Worm (Caenorhabditis elegans) whole organism, L3 larva: ENCODE data around the gene F46C5.4.

Experiments used
- ceh-28 ChIP-seq: fragments of 150-350 bp; optimal IDR thresholded peaks from 2 replicates; lab custom pipeline; 2014; ENCODE audit warnings: missing biosample characterization, missing genetic modification reagents, missing genetic modification characterization
- ceh-82 ChIP-seq: fragments of 150-350 bp; optimal IDR thresholded peaks from 2 replicates; lab custom pipeline; 2014; ENCODE audit warnings: missing biosample characterization, missing genetic modification characterization
- fkh-10 ChIP-seq: sonication (generic microtip); optimal IDR thresholded peaks from 2 replicates; lab custom pipeline; 2017; ENCODE audit warnings: missing biosample characterization, missing genetic modification reagents, missing genetic modification characterization
- fos-1 ChIP-seq: fragments of 150-350 bp; optimal IDR thresholded peaks from 2 replicates; lab custom pipeline; 2014; ENCODE audit warnings: missing biosample characterization, missing genetic modification characterization
- lin-15B ChIP-seq: fragments of 150-350 bp; optimal IDR thresholded peaks from 2 replicates; lab custom pipeline; 2014; ENCODE audit warnings: missing biosample characterization, missing genetic modification characterization
- lin-39 ChIP-seq: fragments of 150-350 bp; optimal IDR thresholded peaks from 2 replicates; lab custom pipeline; 2018; ENCODE audit warnings: missing biosample characterization, missing genetic modification reagents, missing genetic modification characterization
- nhr-237 ChIP-seq: fragments of 150-350 bp; optimal IDR thresholded peaks from 2 replicates; lab custom pipeline; 2014; ENCODE audit warnings: missing biosample characterization, missing genetic modification characterization
- nhr-77 ChIP-seq: fragments of 150-350 bp; optimal IDR thresholded peaks from 2 replicates; lab custom pipeline; 2014; ENCODE audit warnings: missing biosample characterization, missing genetic modification characterization
- pqm-1 ChIP-seq: fragments of 150-350 bp; optimal IDR thresholded peaks from 2 replicates; lab custom pipeline; 2017; ENCODE audit warnings: missing biosample characterization, missing genetic modification characterization, inconsistent platforms
- snpc-4 ChIP-seq: fragments of 150-350 bp; optimal IDR thresholded peaks from 2 replicates; lab custom pipeline; 2014; ENCODE audit warnings: missing biosample characterization, missing genetic modification characterization
- unc-62 ChIP-seq: fragments of 150-350 bp; sonication (generic microtip); optimal IDR thresholded peaks from 4 replicates; lab custom pipeline; 2014; ENCODE audit warnings: missing biosample characterization, missing genetic modification reagents, missing genetic modification characterization
- ztf-11 ChIP-seq: fragments of 150-350 bp; optimal IDR thresholded peaks from 2 replicates; lab custom pipeline; 2014; ENCODE audit warnings: missing biosample characterization, missing genetic modification characterization

ce11 chrII:8788752-8789151 is 47.1 kb upstream of the F46C5.4 start:
- TF ChIP-seq lin-15B (tag; lab: Kevin White, UChicago) (no peak), fkh-10 (GFP tag; lab: Kevin White, UChicago) (no peak), unc-62 (GFP tag; lab: Kevin White, UChicago) (no peak), pqm-1 (no peak), nhr-237 (no peak), nhr-77 (tag; lab: Kevin White, UChicago) (no peak), snpc-4 (tag; lab: Kevin White, UChicago) (no peak), ztf-11 (tag; lab: Kevin White, UChicago) (no peak), lin-39 (tag; lab: Kevin White, UChicago) (no peak), fos-1 (no peak), ceh-82 (tag; lab: Kevin White, UChicago) (no peak), ceh-28 (tag; lab: Kevin White, UChicago) (no peak)
